Worm (Caenorhabditis elegans): Measurements from ENCODE around the gene acdh-11.

ce11 chrIII:10521219-10521618 is 44.8 kb upstream of the acdh-11 start:
- TF ChIP-seq hmbx-1 (tag; optimal IDR thresholded peaks at IDR 0.05) (no peak), hmg-4 (GFP tag; optimal IDR thresholded peaks at IDR 0.05) (no peak), tbx-37 (GFP tag; conservative IDR thresholded peaks at IDR 0.05) (no peak)

Measured in whole organism, early embryonic.